Worm (Caenorhabditis elegans) whole organism, L4/young adult: ENCODE measurements around the gene fbxa-63.

ENCODE experiments used
- W03F9.2 ChIP-seq: fragments of 150-350 bp; optimal IDR thresholded peaks from 2 replicates; lab custom pipeline; 2014; ENCODE audit warnings: missing biosample characterization, missing genetic modification characterization
- dao-5 ChIP-seq: sonication (generic microtip); optimal IDR thresholded peaks from 2 replicates; lab custom pipeline; 2016; ENCODE audit warnings: missing genotype, missing genetic modification characterization, moderate library complexity, missing compliant biosample characterization
- him-1 ChIP-seq: sonication (generic microtip); optimal IDR thresholded peaks from 2 replicates; lab custom pipeline; 2016; ENCODE audit warnings: missing genotype, missing genetic modification reagents, missing genetic modification characterization, missing compliant biosample characterization

- TF ChIP-seq him-1 (tag; lab: Kevin White, UChicago) (no peak), dao-5 (tag; lab: Kevin White, UChicago) (no peak), W03F9.2 (tag; lab: Kevin White, UChicago) (no peak)
Measured at ce11 chrIII:1243199-1243598, at the start of gene fbxa-63.
